Worm (Caenorhabditis elegans) whole organism, mixed stage, embryonic: Measurements from ENCODE around the gene C18E9.2.
A peak's percentile ranks its signal among the peaks of the same experiment; 100 is the strongest.

ENCODE experiments used
- M03D4.4 ChIP-seq: sonication (generic microtip); optimal IDR thresholded peaks from 2 replicates; lab custom pipeline; 2017; ENCODE audit warnings: mild to moderate bottlenecking, missing genetic modification characterization, missing compliant biosample characterization
- ces-1 ChIP-seq: fragments of 150-350 bp; optimal IDR thresholded peaks from 2 replicates; lab custom pipeline; 2014; ENCODE audit warnings: missing biosample characterization, missing genetic modification reagents, missing genetic modification characterization
- lin-13 ChIP-seq: fragments of 150-350 bp; optimal IDR thresholded peaks from 2 replicates; lab custom pipeline; 2014; ENCODE audit warnings: missing biosample characterization, missing genetic modification characterization
- lin-32 ChIP-seq: fragments of 200-800 bp; sonication (Bioruptor generic); optimal IDR thresholded peaks from 2 replicates; lab custom pipeline; 2018; ENCODE audit warnings: mild to moderate bottlenecking, missing genetic modification characterization, missing compliant biosample characterization
- nhr-2 ChIP-seq: fragments of 150-350 bp; optimal IDR thresholded peaks from 2 replicates; lab custom pipeline; 2014; ENCODE audit warnings: missing biosample characterization, missing genetic modification characterization
- nhr-237 ChIP-seq: fragments of 150-350 bp; optimal IDR thresholded peaks from 2 replicates; lab custom pipeline; 2014; ENCODE audit warnings: missing biosample characterization, missing genetic modification characterization
- nhr-76 ChIP-seq: sonication (generic microtip); optimal IDR thresholded peaks from 2 replicates; lab custom pipeline; 2017; ENCODE audit warnings: missing biosample characterization, missing genetic modification characterization
- pha-4 ChIP-seq: fragments of 150-350 bp; optimal IDR thresholded peaks from 2 replicates; lab custom pipeline; 2018; ENCODE audit warnings: missing biosample characterization, missing genetic modification reagents, missing genetic modification characterization
- unc-120 ChIP-seq: sonication (generic microtip); optimal IDR thresholded peaks from 2 replicates; lab custom pipeline; 2017; ENCODE audit warnings: missing genetic modification characterization, missing compliant biosample characterization; ENCODE audit not compliant: poor library complexity, severe bottlenecking
- unc-62 ChIP-seq: fragments of 150-350 bp; optimal IDR thresholded peaks from 2 replicates; lab custom pipeline; 2014; ENCODE audit warnings: missing biosample characterization, missing genetic modification reagents, missing genetic modification characterization

- TF ChIP-seq pha-4 (tag; lab: Kevin White, UChicago): peak; percentile 4
- no peak for TF ChIP-seq unc-62 (GFP tag; lab: Kevin White, UChicago)
- no peak for TF ChIP-seq lin-13
- TF ChIP-seq nhr-237: peak; percentile 32
- TF ChIP-seq nhr-76 (tag; lab: Kevin White, UChicago): no peak
- no peak for TF ChIP-seq M03D4.4
- TF ChIP-seq nhr-2 (tag; lab: Kevin White, UChicago): no peak
- TF ChIP-seq ces-1 (GFP tag; lab: Kevin White, UChicago): peak; percentile 41
- TF ChIP-seq lin-32 (GFP tag; lab: Kevin White, UChicago): no peak
- no peak for TF ChIP-seq unc-120
Observed at ce11 chrII:8927253-8927791, 37.5 kb upstream of the C18E9.2 start, which contains the start of gene cct-2.
